Fruit fly (Drosophila melanogaster): ENCODE data around the gene CG9175.

The CG9175 gene

DNA sequence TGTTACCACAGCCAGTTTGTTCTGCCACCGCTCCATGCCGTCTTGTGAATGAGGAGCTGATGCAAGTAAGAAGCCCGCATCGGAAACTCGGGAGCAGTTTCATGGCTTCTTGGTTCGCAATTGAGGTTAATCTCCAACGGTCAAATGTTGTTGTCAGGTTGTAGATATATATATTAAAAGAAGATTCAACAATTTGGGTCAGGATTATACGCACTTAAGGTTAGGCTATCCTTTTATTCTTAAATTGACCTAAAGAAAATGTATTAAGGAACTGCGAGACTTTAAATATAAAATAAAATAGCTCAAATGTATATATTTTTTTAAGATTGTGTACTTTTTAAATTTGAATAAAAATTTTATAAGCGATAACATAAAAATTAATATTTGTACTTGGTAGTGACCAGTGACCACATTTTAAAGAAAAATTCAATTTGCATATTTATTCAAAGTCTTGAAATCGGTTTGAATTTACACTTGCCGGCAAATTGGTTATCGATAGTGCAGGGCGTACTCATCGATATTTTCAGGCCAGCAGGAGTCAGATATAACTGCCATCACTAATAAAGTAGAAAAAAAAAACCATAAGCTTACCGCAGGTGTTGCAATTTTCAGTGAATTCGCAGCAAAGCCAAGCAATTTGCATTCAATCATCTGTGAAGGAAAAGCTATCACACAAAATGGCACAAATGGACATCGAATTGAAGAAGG is 30.1 kb downstream of the CG9175 start, which contains the start of the genes CG9150 and Pfdn1 (continued):
- TF ChIP-seq Sry-β (GFP tag; optimal IDR thresholded peaks at IDR 0.05) (no peak), CG8924 (tag; optimal IDR thresholded peaks at IDR 0.05) (no peak), CG3065 (GFP tag; optimal IDR thresholded peaks at IDR 0.05) (no peak), CG18619 (GFP tag; optimal IDR thresholded peaks at IDR 0.05) (no peak), Jarid2 (GFP tag; optimal IDR thresholded peaks at IDR 0.05) (no peak), nau (GFP tag; optimal IDR thresholded peaks at IDR 0.05) (no peak), Fer2 (tag; optimal IDR thresholded peaks at IDR 0.05) (no peak), Atf3 (GFP tag; optimal IDR thresholded peaks at IDR 0.05) (no peak), CG8944 (GFP tag; optimal IDR thresholded peaks at IDR 0.05) (no peak), hth (optimal IDR thresholded peaks at IDR 0.05) (no peak), CG11504 (tag; optimal IDR thresholded peaks at IDR 0.05) (no peak), CG3163 (GFP tag; optimal IDR thresholded peaks at IDR 0.05) (no peak), cas (GFP tag; IDR thresholded peaks at IDR 0.05) (no peak), Ravus (GFP tag; IDR thresholded peaks at IDR 0.05) (no peak), Hey (tag; optimal IDR thresholded peaks at IDR 0.05) (no peak), CG8478 (optimal IDR thresholded peaks at IDR 0.05) (no peak), CG8281 (tag; optimal IDR thresholded peaks at IDR 0.05) (no peak), pzg (GFP tag; optimal IDR thresholded peaks at IDR 0.05) (peak; percentile 69), CG12219 (GFP tag; optimal IDR thresholded peaks at IDR 0.05) (no peak), CG6689 (GFP tag; IDR thresholded peaks at IDR 0.05) (no peak), Lpt (GFP tag; optimal IDR thresholded peaks at IDR 0.05) (no peak), Dbx (GFP tag; IDR thresholded peaks at IDR 0.05) (peak; percentile 36; the same call in 2 of the 3 replicates), CG31365 (tag; optimal IDR thresholded peaks at IDR 0.05) (no peak), pan (optimal IDR thresholded peaks at IDR 0.05) (no peak), pan (GFP tag; optimal IDR thresholded peaks at IDR 0.05 in 1 of 2, IDR thresholded peaks at IDR 0.05 in 1 of 2) (no peak), CG7987 (GFP tag; optimal IDR thresholded peaks at IDR 0.05) (no peak), sens (GFP tag) (peak; percentile 71), Sox100B (GFP tag; optimal IDR thresholded peaks at IDR 0.05) (no peak), Ada2b (GFP tag; IDR thresholded peaks at IDR 0.05) (no peak), Bgb (GFP tag; IDR thresholded peaks at IDR 0.05; ENCODE audit: partially characterized antibody) (peak; percentile 94), caup (GFP tag; optimal IDR thresholded peaks at IDR 0.05; ENCODE audit: severe bottlenecking) (no peak), CG9609 (GFP tag; optimal IDR thresholded peaks at IDR 0.05) (no peak), pum (GFP tag; optimal IDR thresholded peaks at IDR 0.05) (no peak), CG10321 (GFP tag; IDR thresholded peaks at IDR 0.05) (no peak), CG11695 (GFP tag; IDR thresholded peaks at IDR 0.05) (no peak), Blimp-1 (GFP tag; optimal IDR thresholded peaks at IDR 0.05) (no peak), Hmr (GFP tag; optimal IDR thresholded peaks at IDR 0.05) (no peak), Doc2 (GFP tag; IDR thresholded peaks at IDR 0.05) (no peak), CG9817 (tag; optimal IDR thresholded peaks at IDR 0.05) (no peak), Pdp1 (GFP tag; optimal IDR thresholded peaks at IDR 0.05) (peak in 1 of 2 experiments; percentile 19), chn (GFP tag; optimal IDR thresholded peaks at IDR 0.05) (no peak), Atf6 (GFP tag; IDR thresholded peaks at IDR 0.05) (no peak), Hand (GFP tag; optimal IDR thresholded peaks at IDR 0.05) (no peak), Ptx1 (GFP tag; IDR thresholded peaks at IDR 0.05) (no peak), jigr1 (GFP tag; IDR thresholded peaks at IDR 0.05) (no peak), bowl (GFP tag; IDR thresholded peaks at IDR 0.05) (no peak), gem (tag; optimal IDR thresholded peaks at IDR 0.05) (no peak), HmgZ (tag; optimal IDR thresholded peaks at IDR 0.05) (peak; percentile 34), CG10209 (GFP tag; optimal IDR thresholded peaks at IDR 0.05) (no peak), trem (tag; optimal IDR thresholded peaks at IDR 0.05) (peak; percentile 26), CG8765 (GFP tag; IDR thresholded peaks at IDR 0.05) (no peak)
